Fruit fly (Drosophila melanogaster): Measurements from ENCODE around the gene CG7218.
A peak's percentile ranks its signal among the peaks of the same experiment; 100 is the strongest.

Gene CG7218

DNA sequence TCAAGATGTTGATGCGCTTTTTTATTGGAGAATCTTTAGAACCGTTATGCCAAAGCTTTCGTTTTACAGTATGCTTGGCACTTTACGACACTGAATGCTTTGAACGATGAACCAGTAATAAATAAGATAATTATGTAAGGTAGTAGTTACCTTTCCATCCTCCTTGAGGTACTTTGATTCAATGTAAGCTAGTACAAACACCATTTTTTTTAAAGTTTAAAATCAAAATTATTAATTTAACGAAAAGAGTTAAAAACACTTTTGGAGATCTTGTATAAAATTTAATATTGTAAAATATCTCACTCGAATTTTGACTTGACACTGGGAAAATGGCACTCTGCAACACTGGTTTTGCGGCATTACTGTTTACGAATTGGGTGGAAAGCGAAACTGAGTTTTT, 21.2 kb upstream of the CG7218 start, which contains the start of the genes Arp5 and CG7208 (continued):
- TF ChIP-seq NC2β (GFP tag; optimal IDR thresholded peaks at IDR 0.05) (peak; percentile 1), br (optimal IDR thresholded peaks at IDR 0.05) (no peak), CG4360 (GFP tag; IDR thresholded peaks at IDR 0.05) (no peak), CTCF (GFP tag; optimal IDR thresholded peaks at IDR 0.05) (peak; percentile 6), ash1 (GFP tag; optimal IDR thresholded peaks at IDR 0.05) (no peak), CG10959 (GFP tag; IDR thresholded peaks at IDR 0.05) (no peak), otp (GFP tag; IDR thresholded peaks at IDR 0.05) (no peak), CG3838 (GFP tag; optimal IDR thresholded peaks at IDR 0.05) (peak; percentile 25), seq (GFP tag; IDR thresholded peaks at IDR 0.05) (no peak; the same call in 1 of the 2 replicates), Gug (GFP tag; IDR thresholded peaks at IDR 0.05) (peak; percentile 50; the same call in 2 of the 4 replicates), CG17385 (GFP tag; optimal IDR thresholded peaks at IDR 0.05) (peak; percentile 63), CG13894 (tag; optimal IDR thresholded peaks at IDR 0.05) (peak; percentile 69), slou (GFP tag; optimal IDR thresholded peaks at IDR 0.05) (peak; percentile 42), NC2α (GFP tag; optimal IDR thresholded peaks at IDR 0.05) (peak; percentile 6), CG10321 (GFP tag; IDR thresholded peaks at IDR 0.05) (no peak), sima (GFP tag; optimal IDR thresholded peaks at IDR 0.05) (no peak), insv (GFP tag; optimal IDR thresholded peaks at IDR 0.05) (peak in 1 of 2 experiments; percentile 20), ftz-f1 (GFP tag; optimal IDR thresholded peaks at IDR 0.05) (no peak), E2f1 (GFP tag; IDR thresholded peaks at IDR 0.05) (0 out of 2 replicates have a peak, but pooled peaks have one; percentile 30), MTF-1 (GFP tag; optimal IDR thresholded peaks at IDR 0.05; ENCODE audit: borderline replicate concordance) (no peak), CG13424 (tag; optimal IDR thresholded peaks at IDR 0.05) (peak; percentile 69), Sry-β (GFP tag; optimal IDR thresholded peaks at IDR 0.05) (peak; percentile 73), CG9817 (tag; optimal IDR thresholded peaks at IDR 0.05) (peak; percentile 63), fu2 (GFP tag; optimal IDR thresholded peaks at IDR 0.05) (peak; percentile 62), MESR4 (GFP tag; optimal IDR thresholded peaks at IDR 0.05) (peak; percentile 37), CG16815 (GFP tag; optimal IDR thresholded peaks at IDR 0.05) (peak; percentile 55), CG18599 (GFP tag; optimal IDR thresholded peaks at IDR 0.05) (peak; percentile 82), CG31441 (GFP tag; IDR thresholded peaks at IDR 0.05) (peak; percentile 73), CG31388 (GFP tag; optimal IDR thresholded peaks at IDR 0.05) (peak; percentile 29), CG7556 (GFP tag; optimal IDR thresholded peaks at IDR 0.05) (peak; percentile 60), CG5953 (GFP tag; IDR thresholded peaks at IDR 0.05) (no peak), HmgZ (tag; optimal IDR thresholded peaks at IDR 0.05) (peak; percentile 80), sens-2 (GFP tag; IDR thresholded peaks at IDR 0.05) (no peak), CG1233 (GFP tag; optimal IDR thresholded peaks at IDR 0.05) (peak; percentile 64), luna (GFP tag; optimal IDR thresholded peaks at IDR 0.05) (peak; percentile 51), gsb-n (tag; optimal IDR thresholded peaks at IDR 0.05) (peak; percentile 57), Six4 (GFP tag; optimal IDR thresholded peaks at IDR 0.05) (peak; percentile 40), HLHmδ (GFP tag; optimal IDR thresholded peaks at IDR 0.05) (no peak), CG3163 (GFP tag; optimal IDR thresholded peaks at IDR 0.05) (peak; percentile 23), Ptx1 (GFP tag; IDR thresholded peaks at IDR 0.05) (peak; percentile 62), ato (GFP tag; IDR thresholded peaks at IDR 0.05; ENCODE audit: partially characterized antibody) (no peak), Chrac-16 (GFP tag; optimal IDR thresholded peaks at IDR 0.05) (peak; percentile 78), CG13296 (GFP tag; optimal IDR thresholded peaks at IDR 0.05) (peak; percentile 73), Atf-2 (GFP tag; optimal IDR thresholded peaks at IDR 0.05) (peak; percentile 48), ci (GFP tag; IDR thresholded peaks at IDR 0.05) (peak; percentile 36; the same call in 1 of the 3 replicates), Ssrp (tag; optimal IDR thresholded peaks at IDR 0.05) (peak; percentile 56), kni (GFP tag; optimal IDR thresholded peaks at IDR 0.05) (no peak), ac (GFP tag; optimal IDR thresholded peaks at IDR 0.05) (no peak), Dp (GFP tag; optimal IDR thresholded peaks at IDR 0.05) (peak; percentile 37), CG34422 (GFP tag; IDR thresholded peaks at IDR 0.05) (peak; percentile 63; the same call in 1 of the 3 replicates), CG32532 (GFP tag; IDR thresholded peaks at IDR 0.05) (peak; percentile 63), Atf3 (GFP tag; optimal IDR thresholded peaks at IDR 0.05) (peak; percentile 42)

Measured in whole organism, embryonic.